Worm (Caenorhabditis elegans) whole organism, mixed stage, embryonic: ENCODE data around the gene F46B3.9.
A peak's percentile ranks its signal among the peaks of the same experiment; 100 is the strongest.

Source experiments
- M03D4.4 ChIP-seq: sonication (generic microtip); optimal IDR thresholded peaks from 2 replicates; lab custom pipeline; 2017; ENCODE audit warnings: mild to moderate bottlenecking, missing genetic modification characterization, missing compliant biosample characterization
- bed-3 ChIP-seq: fragments of 200-800 bp; sonication (Bioruptor generic); optimal IDR thresholded peaks from 3 replicates; lab custom pipeline; 2018; ENCODE audit warnings: mild to moderate bottlenecking, missing genetic modification characterization, moderate library complexity, missing compliant biosample characterization
- blmp-1 ChIP-seq: fragments of 150-350 bp; optimal IDR thresholded peaks from 2 replicates; lab custom pipeline; 2014; ENCODE audit warnings: missing biosample characterization, missing genetic modification characterization
- ces-1 ChIP-seq: fragments of 150-350 bp; optimal IDR thresholded peaks from 2 replicates; lab custom pipeline; 2014; ENCODE audit warnings: missing biosample characterization, missing genetic modification reagents, missing genetic modification characterization
- cnd-1 ChIP-seq: fragments of 200-800 bp; sonication (Bioruptor generic); optimal IDR thresholded peaks from 2 replicates; lab custom pipeline; 2018; ENCODE audit warnings: mild to moderate bottlenecking, missing genetic modification characterization, missing compliant biosample characterization
- drap-1 ChIP-seq: fragments of 200-800 bp; sonication (Bioruptor generic); optimal IDR thresholded peaks from 3 replicates; lab custom pipeline; 2018; ENCODE audit warnings: mild to moderate bottlenecking, missing genetic modification characterization, missing compliant biosample characterization
- elt-1 ChIP-seq: sonication (generic microtip); optimal IDR thresholded peaks from 2 replicates; lab custom pipeline; 2017; ENCODE audit warnings: missing genetic modification characterization, mild to moderate bottlenecking, missing compliant biosample characterization, antibody characterized with exemption, moderate library complexity, borderline replicate concordance; ENCODE audit not compliant: insufficient read depth
- elt-3 ChIP-seq: fragments of 150-350 bp; optimal IDR thresholded peaks from 2 replicates; lab custom pipeline; 2014; ENCODE audit warnings: missing biosample characterization, missing genetic modification characterization
- ham-2 ChIP-seq: fragments of 200-800 bp; sonication (Bioruptor generic); optimal IDR thresholded peaks from 2 replicates; lab custom pipeline; 2018; ENCODE audit warnings: mild to moderate bottlenecking, missing genetic modification characterization, missing compliant biosample characterization
- hlh-1 ChIP-seq: fragments of 150-350 bp; optimal IDR thresholded peaks from 2 replicates; lab custom pipeline; 2014; ENCODE audit warnings: missing biosample characterization, missing genetic modification reagents, missing genetic modification characterization
- lin-32 ChIP-seq: fragments of 200-800 bp; sonication (Bioruptor generic); optimal IDR thresholded peaks from 2 replicates; lab custom pipeline; 2018; ENCODE audit warnings: mild to moderate bottlenecking, missing genetic modification characterization, missing compliant biosample characterization
- lsy-2 ChIP-seq: fragments of 150-350 bp; optimal IDR thresholded peaks from 2 replicates; lab custom pipeline; 2014; ENCODE audit warnings: missing biosample characterization, missing genetic modification characterization
- mab-5 ChIP-seq: fragments of 150-350 bp; optimal IDR thresholded peaks from 2 replicates; lab custom pipeline; 2014; ENCODE audit warnings: missing biosample characterization, missing genetic modification characterization
- mep-1 ChIP-seq: fragments of 150-350 bp; optimal IDR thresholded peaks from 2 replicates; lab custom pipeline; 2017; ENCODE audit warnings: missing biosample characterization, missing genetic modification reagents, missing genetic modification characterization, inconsistent platforms
- mls-2 ChIP-seq: sonication (generic microtip); optimal IDR thresholded peaks from 2 replicates; lab custom pipeline; 2016; ENCODE audit warnings: mild to moderate bottlenecking, missing genetic modification characterization, moderate library complexity, missing compliant biosample characterization
- nhr-2 ChIP-seq: fragments of 150-350 bp; optimal IDR thresholded peaks from 2 replicates; lab custom pipeline; 2014; ENCODE audit warnings: missing biosample characterization, missing genetic modification characterization
- nhr-237 ChIP-seq: fragments of 150-350 bp; optimal IDR thresholded peaks from 2 replicates; lab custom pipeline; 2014; ENCODE audit warnings: missing biosample characterization, missing genetic modification characterization
- nhr-28 ChIP-seq: fragments of 150-350 bp; optimal IDR thresholded peaks from 2 replicates; lab custom pipeline; 2014; ENCODE audit warnings: missing biosample characterization, missing genetic modification characterization
- nhr-76 ChIP-seq: sonication (generic microtip); optimal IDR thresholded peaks from 2 replicates; lab custom pipeline; 2017; ENCODE audit warnings: missing biosample characterization, missing genetic modification characterization
- pha-4 ChIP-seq: fragments of 150-350 bp; optimal IDR thresholded peaks from 2 replicates; lab custom pipeline; 2018; ENCODE audit warnings: missing biosample characterization, missing genetic modification reagents, missing genetic modification characterization
- sem-2 ChIP-seq: fragments of 200-800 bp; sonication (Bioruptor generic); optimal IDR thresholded peaks from 2 replicates; lab custom pipeline; 2018; ENCODE audit warnings: mild to moderate bottlenecking, missing genetic modification characterization, missing compliant biosample characterization
- snpc-4 ChIP-seq: fragments of 150-350 bp; optimal IDR thresholded peaks from 2 replicates; lab custom pipeline; 2014; ENCODE audit warnings: missing biosample characterization, missing genetic modification characterization
- sptf-1 ChIP-seq: sonication (generic microtip); optimal IDR thresholded peaks from 2 replicates; lab custom pipeline; 2017; ENCODE audit warnings: mild to moderate bottlenecking, missing genetic modification characterization, moderate library complexity, missing compliant biosample characterization
- tbx-8 ChIP-seq: fragments of 200-800 bp; sonication (Bioruptor generic); optimal IDR thresholded peaks from 2 replicates; lab custom pipeline; 2018; ENCODE audit warnings: mild to moderate bottlenecking, missing genetic modification characterization, moderate library complexity, missing compliant biosample characterization
- ztf-11 ChIP-seq: fragments of 150-350 bp; optimal IDR thresholded peaks from 2 replicates; lab custom pipeline; 2014; ENCODE audit warnings: missing biosample characterization, missing genetic modification characterization

F46B3.9 gene

DNA sequence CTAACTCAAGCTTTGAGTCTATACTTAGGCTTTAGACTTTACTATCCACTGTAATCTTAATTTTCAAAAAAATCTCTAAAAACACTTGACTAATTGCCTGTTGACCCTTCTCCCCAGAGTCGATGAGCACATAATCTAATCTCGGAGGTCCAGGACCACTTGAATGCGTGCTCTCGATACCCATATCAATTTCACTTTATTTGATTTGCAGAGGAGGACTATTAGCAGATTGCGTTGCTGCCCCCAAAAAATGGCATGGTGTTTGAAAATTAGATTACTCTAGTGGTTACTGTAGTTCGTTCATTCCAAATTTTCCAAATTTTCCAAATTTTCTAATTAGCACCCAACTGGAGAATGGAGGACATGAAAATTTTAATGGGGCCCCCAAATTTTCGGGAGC lies 19.5 kb upstream of the F46B3.9 start:
- TF ChIP-seq ztf-11 (tag; lab: Kevin White, UChicago): no peak
- no peak for TF ChIP-seq nhr-28 (tag; lab: Kevin White, UChicago)
- no peak for TF ChIP-seq bed-3 (GFP tag; lab: Kevin White, UChicago)
- no peak for TF ChIP-seq nhr-2 (tag; lab: Kevin White, UChicago)
- peak; percentile 90 for TF ChIP-seq ces-1 (GFP tag; lab: Kevin White, UChicago)
- TF ChIP-seq lin-32 (GFP tag; lab: Kevin White, UChicago): no peak

ce11 chrV:20641896-20642295 lies 16.0 kb upstream of the F46B3.9 start, which contains the start of gene srxa-15:
Gene srxa-15 (plus strand): TSS chrV:20642196.
- TF ChIP-seq pha-4 (tag; lab: Kevin White, UChicago) (no peak), ham-2 (GFP tag; lab: Kevin White, UChicago) (no peak)

- TF ChIP-seq M03D4.4 (no peak), sptf-1 (no peak), snpc-4 (tag; lab: Kevin White, UChicago) (no peak), elt-1 (tag; lab: Kevin White, UChicago) (no peak), ham-2 (GFP tag; lab: Kevin White, UChicago) (no peak), drap-1 (GFP tag; lab: Kevin White, UChicago) (no peak), blmp-1 (tag; lab: Kevin White, UChicago) (no peak)
These were observed 13.4 kb upstream of the F46B3.9 start, which contains the start of gene srxa-14 for ce11 chrV:20639294-20639693. Gene srxa-14 (plus strand): TSS chrV:20639594.

DNA sequence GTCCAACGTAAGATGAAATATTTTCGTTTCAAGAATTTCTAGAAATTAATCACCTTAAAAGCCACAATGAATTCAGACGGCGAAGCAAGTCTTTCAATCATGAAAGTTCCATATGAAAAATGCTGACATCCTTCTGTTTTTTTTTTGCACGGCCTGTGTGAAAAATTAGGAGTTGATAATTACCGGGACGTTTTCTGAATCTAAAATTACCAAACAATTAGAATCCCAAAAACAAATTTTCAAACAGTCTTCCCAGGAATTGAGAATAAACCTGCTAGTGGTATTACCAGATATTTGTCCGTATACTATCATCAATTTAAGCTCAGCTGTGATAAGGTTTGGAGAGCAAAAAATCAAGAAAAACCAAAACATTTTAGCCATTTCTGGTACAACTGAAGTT lies 12.4 kb upstream of the F46B3.9 start, which contains the start of gene Y44A6B.3:
TSS of gene Y44A6B.3 (minus strand) at position 101 of the 400 bp plus-strand sequence.
- TF ChIP-seq sptf-1: no peak

- no peak for TF ChIP-seq mep-1
- TF ChIP-seq lin-32 (GFP tag; lab: Kevin White, UChicago): no peak
- no peak for TF ChIP-seq mls-2 (tag; lab: Kevin White, UChicago)
- no peak for TF ChIP-seq nhr-237 (tag; lab: Kevin White, UChicago)
- no peak for TF ChIP-seq tbx-8 (GFP tag; lab: Kevin White, UChicago)
- TF ChIP-seq hlh-1 (tag; lab: Kevin White, UChicago): no peak
- no peak for TF ChIP-seq nhr-76 (tag; lab: Kevin White, UChicago)
- TF ChIP-seq, all 35 proteins: peak for 0
These were observed 10.9 kb upstream of the F46B3.9 start, which contains the start of gene ttr-13 for ce11 chrV:20636855-20637254. Gene ttr-13 (minus strand): TSS chrV:20636955.

DNA sequence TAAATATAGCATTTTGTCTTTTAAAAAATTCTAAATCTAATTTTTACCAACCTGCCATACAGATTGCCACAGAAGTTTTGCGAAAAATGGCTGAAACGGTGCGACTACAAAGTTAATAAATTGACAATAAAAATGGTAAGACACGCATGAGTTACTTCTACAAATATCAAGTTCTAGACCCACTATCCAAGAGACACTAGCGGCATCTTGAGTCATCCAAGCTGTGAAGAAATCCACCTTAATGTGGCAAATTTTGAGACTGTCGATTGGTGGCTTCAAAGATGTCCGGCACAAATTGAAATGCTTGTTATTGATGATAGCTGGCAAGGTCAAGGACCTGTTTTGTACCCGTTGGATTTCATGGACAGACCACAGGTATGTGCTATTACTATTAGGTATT lies 8.4 kb upstream of the F46B3.9 start, which contains the start of gene F46B3.16:
TSS of gene F46B3.16 (plus strand) at position 301 of the 400 bp plus-strand sequence.
- TF ChIP-seq nhr-76 (tag; lab: Kevin White, UChicago): no peak
- TF ChIP-seq drap-1 (GFP tag; lab: Kevin White, UChicago): no peak
- TF ChIP-seq hlh-1 (tag; lab: Kevin White, UChicago): no peak
- TF ChIP-seq ztf-11 (tag; lab: Kevin White, UChicago): no peak
- no peak for TF ChIP-seq cnd-1 (tag; lab: Kevin White, UChicago)
- TF ChIP-seq, all 35 proteins: peak for 0

DNA sequence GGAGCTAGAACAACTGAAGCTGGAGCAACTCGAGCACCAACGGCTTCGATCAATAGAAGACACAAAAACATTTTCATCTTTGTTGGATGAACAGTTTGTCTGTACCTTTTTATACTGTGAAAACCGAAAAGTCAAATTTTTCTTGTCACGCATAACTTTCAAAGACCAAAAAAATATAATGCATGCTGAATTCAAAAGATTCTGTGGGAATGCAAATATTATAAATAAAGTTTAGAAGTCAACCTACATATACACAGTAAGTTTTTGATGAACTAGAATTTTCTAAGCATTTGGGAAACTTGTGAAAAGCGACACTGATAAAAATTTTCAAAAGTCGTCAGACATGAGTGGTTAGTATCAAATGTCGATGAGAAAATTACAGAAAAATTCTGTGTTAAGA lies 7.7 kb upstream of the F46B3.9 start, which contains the start of gene F46B3.15:
TSS of gene F46B3.15 (minus strand) at position 101 of the 400 bp plus-strand sequence.
- TF ChIP-seq mab-5 (tag; lab: Kevin White, UChicago) (no peak), bed-3 (GFP tag; lab: Kevin White, UChicago) (no peak), elt-3 (tag; lab: Kevin White, UChicago) (no peak), ztf-11 (tag; lab: Kevin White, UChicago) (no peak), cnd-1 (tag; lab: Kevin White, UChicago) (no peak), blmp-1 (tag; lab: Kevin White, UChicago) (no peak)

- no peak for TF ChIP-seq lsy-2 (tag; lab: Kevin White, UChicago)
- no peak for TF ChIP-seq nhr-2 (tag; lab: Kevin White, UChicago)
- no peak for TF ChIP-seq lin-32 (GFP tag; lab: Kevin White, UChicago)
- TF ChIP-seq mep-1: no peak
- TF ChIP-seq elt-3 (tag; lab: Kevin White, UChicago): no peak
- TF ChIP-seq ztf-11 (tag; lab: Kevin White, UChicago): no peak
- no peak for TF ChIP-seq pha-4 (tag; lab: Kevin White, UChicago)
- TF ChIP-seq nhr-76 (tag; lab: Kevin White, UChicago): no peak
- no peak for TF ChIP-seq sem-2 (GFP tag; lab: Kevin White, UChicago)
- TF ChIP-seq ham-2 (GFP tag; lab: Kevin White, UChicago): no peak
These were observed 5.3 kb upstream of the F46B3.9 start, which contains the start of gene F46B3.14 for ce11 chrV:20631255-20631654. Gene F46B3.14 (minus strand): TSS chrV:20631355.
